Fruit fly (Drosophila melanogaster) whole organism, embryonic: Measurements from ENCODE around the gene CG46460.

Experiments used
- CG10147 ChIP-seq: fragments of 200-800 bp; sonication (Bioruptor generic); optimal IDR thresholded peaks from 2 replicates; lab custom pipeline; 2019; ENCODE audit warnings: missing biosample characterization, mild to moderate bottlenecking, missing genetic modification characterization, moderate library complexity
- CG10654 ChIP-seq: fragments of 200-800 bp; sonication (Bioruptor generic); optimal IDR thresholded peaks from 2 replicates; lab custom pipeline; 2016; ENCODE audit warnings: missing biosample characterization, missing genetic modification characterization
- CG10979 ChIP-seq: fragments of 200-800 bp; sonication (Bioruptor generic); optimal IDR thresholded peaks from 2 replicates; lab custom pipeline; 2018; ENCODE audit warnings: missing biosample characterization, mild to moderate bottlenecking, missing genetic modification characterization, moderate library complexity
- CG11247 ChIP-seq: fragments of 200-800 bp; sonication (Bioruptor generic); IDR thresholded peaks from 2 replicates; pipeline ENCODE4 v1.3.6; 2022; ENCODE audit warnings: missing biosample characterization, missing genetic modification characterization
- CG11695 ChIP-seq: fragments of 200-800 bp; sonication (Bioruptor generic); IDR thresholded peaks from 3 replicates; pipeline ENCODE4 v1.3.6; 2022; ENCODE audit warnings: missing biosample characterization, missing genetic modification characterization
- CG12104 ChIP-seq: fragments of 200-800 bp; sonication (Bioruptor generic); optimal IDR thresholded peaks from 3 replicates; lab custom pipeline; 2016; ENCODE audit warnings: missing biosample characterization, missing genetic modification characterization
- CG13296 ChIP-seq: fragments of 200-800 bp; sonication (Bioruptor generic); optimal IDR thresholded peaks from 3 replicates; lab custom pipeline; 2018; ENCODE audit warnings: missing biosample characterization, mild to moderate bottlenecking, missing genetic modification characterization
- CG13894 ChIP-seq: fragments of 200-800 bp; sonication (Bioruptor generic); optimal IDR thresholded peaks from 3 replicates; lab custom pipeline; 2018; ENCODE audit warnings: missing biosample characterization, mild to moderate bottlenecking, missing genetic modification characterization, moderate library complexity
- CG2712 ChIP-seq: fragments of 200-800 bp; optimal IDR thresholded peaks from 3 replicates; lab custom pipeline; 2019; ENCODE audit warnings: missing biosample characterization, mild to moderate bottlenecking, missing genetic modification characterization, moderate library complexity
- CG2875 ChIP-seq: fragments of 200-800 bp; sonication (Bioruptor generic); optimal IDR thresholded peaks from 2 replicates; lab custom pipeline; 2017; ENCODE audit warnings: missing biosample characterization, mild to moderate bottlenecking, missing genetic modification characterization, missing genetic modification reagents
- CG3065 ChIP-seq: fragments of 200-800 bp; sonication (Bioruptor generic); optimal IDR thresholded peaks from 2 replicates; lab custom pipeline; 2016; ENCODE audit warnings: missing biosample characterization, missing genetic modification characterization
- CG31224 ChIP-seq: fragments of 200-800 bp; sonication (Bioruptor generic); IDR thresholded peaks from 2 replicates; pipeline ENCODE4 v1.3.6; 2022; ENCODE audit warnings: missing biosample characterization, missing genetic modification characterization
- CG32532 ChIP-seq: fragments of 200-800 bp; sonication (Bioruptor generic); IDR thresholded peaks from 2 replicates; pipeline ENCODE4 v1.3.6; 2022; ENCODE audit warnings: missing biosample characterization, missing genetic modification characterization
- CG3407 ChIP-seq: fragments of 200-800 bp; sonication (Bioruptor generic); optimal IDR thresholded peaks from 2 replicates; lab custom pipeline; 2018; ENCODE audit warnings: missing biosample characterization, mild to moderate bottlenecking, missing genetic modification characterization
- CG34376 ChIP-seq: fragments of 200-800 bp; sonication (Bioruptor generic); optimal IDR thresholded peaks from 2 replicates; lab custom pipeline; 2018; ENCODE audit warnings: missing biosample characterization, mild to moderate bottlenecking, missing genetic modification characterization
- CG3726 ChIP-seq: fragments of 200-800 bp; sonication (Bioruptor generic); IDR thresholded peaks from 3 replicates; pipeline ENCODE4, ENCODE4 v1.3.6; 2022; ENCODE audit warnings: missing biosample characterization, missing genetic modification characterization
- CG6654 ChIP-seq: fragments of 200-800 bp; sonication (Bioruptor generic); optimal IDR thresholded peaks from 2 replicates; lab custom pipeline; 2017; ENCODE audit warnings: missing biosample characterization, mild to moderate bottlenecking, missing genetic modification characterization
- CG8765 ChIP-seq: fragments of 200-800 bp; sonication (Bioruptor generic); IDR thresholded peaks from 2 replicates; pipeline ENCODE4 v1.3.6; 2022; ENCODE audit warnings: missing biosample characterization, missing genetic modification characterization
- D19B ChIP-seq: fragments of 200-800 bp; sonication (Bioruptor generic); optimal IDR thresholded peaks from 2 replicates; lab custom pipeline; 2017; ENCODE audit warnings: missing biosample characterization, mild to moderate bottlenecking, missing genetic modification characterization
- ERR ChIP-seq: fragments of 200-800 bp; sonication (Bioruptor generic); optimal IDR thresholded peaks from 2 replicates; lab custom pipeline; 2016; ENCODE audit warnings: missing biosample characterization, missing genetic modification characterization
- Elba2 ChIP-seq: fragments of 200-800 bp; sonication (Bioruptor generic); optimal IDR thresholded peaks from 3 replicates; lab custom pipeline; 2016; ENCODE audit warnings: missing biosample characterization, missing genetic modification characterization
- GATAe ChIP-seq: fragments of 200-800 bp; sonication (Bioruptor generic); conservative IDR thresholded peaks from 2 replicates; pipeline ENCODE4 v1.3.6; 2022; ENCODE audit warnings: missing biosample characterization, missing genetic modification characterization
- HHEX ChIP-seq: fragments of 200-800 bp; sonication (Bioruptor generic); optimal IDR thresholded peaks from 3 replicates; lab custom pipeline; 2017; ENCODE audit warnings: missing biosample characterization, mild to moderate bottlenecking, missing genetic modification characterization, missing genetic modification reagents
- Hey ChIP-seq: fragments of 200-800 bp; sonication (Bioruptor generic); optimal IDR thresholded peaks from 3 replicates; lab custom pipeline; 2018; ENCODE audit warnings: missing biosample characterization, mild to moderate bottlenecking, missing genetic modification characterization
- HmgZ ChIP-seq: fragments of 200-800 bp; sonication (Bioruptor generic); optimal IDR thresholded peaks from 2 replicates; lab custom pipeline; 2018; ENCODE audit warnings: missing biosample characterization, mild to moderate bottlenecking, missing genetic modification characterization
- Med ChIP-seq: fragments of 200-800 bp; sonication (Bioruptor generic); peaks from one replicate; lab custom pipeline; 2016; ENCODE audit warnings: missing biosample characterization, missing genetic modification characterization, mild to moderate bottlenecking, inconsistent platforms, moderate library complexity
- NC2α ChIP-seq: fragments of 200-800 bp; sonication (Bioruptor generic); optimal IDR thresholded peaks from 2 replicates; lab custom pipeline; 2016; ENCODE audit warnings: missing biosample characterization, missing genetic modification characterization
- Nf-YC ChIP-seq: fragments of 200-800 bp; optimal IDR thresholded peaks from 3 replicates; lab custom pipeline; 2019; ENCODE audit warnings: missing biosample characterization, mild to moderate bottlenecking, missing genetic modification characterization, moderate library complexity
- YL-1 ChIP-seq: fragments of 200-800 bp; sonication (Bioruptor generic); optimal IDR thresholded peaks from 3 replicates; lab custom pipeline; 2017; ENCODE audit warnings: missing biosample characterization, mild to moderate bottlenecking, missing genetic modification characterization
- abd-A ChIP-seq: fragments of 200-800 bp; sonication (Bioruptor generic); optimal IDR thresholded peaks from 3 replicates; lab custom pipeline; 2019; ENCODE audit warnings: missing biosample characterization, mild to moderate bottlenecking, missing genetic modification characterization, moderate library complexity
- bbx ChIP-seq: fragments of 200-800 bp; sonication (Bioruptor generic); IDR thresholded peaks from 2 replicates; pipeline ENCODE4 v1.3.6; 2022; ENCODE audit warnings: missing biosample characterization, missing genetic modification characterization; ENCODE audit not compliant: partially characterized antibody
- chinmo ChIP-seq: fragments of 200-800 bp; sonication (Bioruptor generic); IDR thresholded peaks from 4 replicates; pipeline ENCODE4 v1.3.6; 2022; ENCODE audit warnings: missing biosample characterization, missing genetic modification characterization; ENCODE audit not compliant: partially characterized antibody
- crol ChIP-seq: fragments of 200-800 bp; sonication (Bioruptor generic); IDR thresholded peaks from 2 replicates; pipeline ENCODE4 v1.3.6; 2022; ENCODE audit warnings: missing biosample characterization, missing genetic modification characterization
- danr ChIP-seq: fragments of 200-800 bp; sonication (Bioruptor generic); IDR thresholded peaks from 2 replicates; pipeline ENCODE4 v1.3.6; 2022; ENCODE audit warnings: missing biosample characterization, missing genetic modification characterization
- fru ChIP-seq: fragments of >200 bp; optimal IDR thresholded peaks from 2 replicates; lab custom pipeline; 2017
- fu2 ChIP-seq: fragments of 200-800 bp; sonication (Bioruptor generic); optimal IDR thresholded peaks from 2 replicates; lab custom pipeline; 2016; ENCODE audit warnings: missing biosample characterization, missing genetic modification characterization
- gcm ChIP-seq: fragments of 200-800 bp; sonication (Bioruptor generic); optimal IDR thresholded peaks from 2 replicates; lab custom pipeline; 2019; ENCODE audit warnings: missing biosample characterization, mild to moderate bottlenecking, missing genetic modification characterization, moderate library complexity
- grau ChIP-seq: fragments of 200-800 bp; optimal IDR thresholded peaks from 3 replicates; lab custom pipeline; 2019; ENCODE audit warnings: missing biosample characterization, mild to moderate bottlenecking, missing genetic modification characterization, moderate library complexity
- grn ChIP-seq: fragments of 200-800 bp; sonication (Bioruptor generic); optimal IDR thresholded peaks from 3 replicates; lab custom pipeline; 2017; ENCODE audit warnings: missing biosample characterization, missing genetic modification characterization
- lmd ChIP-seq: fragments of 200-800 bp; sonication (Bioruptor generic); IDR thresholded peaks from 2 replicates; pipeline ENCODE4 v1.3.6; 2022; ENCODE audit warnings: missing biosample characterization, missing genetic modification characterization
- nerfin-2 ChIP-seq: fragments of 200-800 bp; sonication (Bioruptor generic); IDR thresholded peaks from 2 replicates; pipeline ENCODE4 v1.3.6; 2022; ENCODE audit warnings: missing biosample characterization, missing genetic modification characterization; ENCODE audit not compliant: partially characterized antibody
- peb ChIP-seq: fragments of 200-800 bp; sonication (Bioruptor generic); IDR thresholded peaks from 2 replicates; pipeline ENCODE4 v1.3.6; 2022; ENCODE audit warnings: missing biosample characterization, missing genetic modification characterization
- rib ChIP-seq: fragments of 200-800 bp; sonication (Bioruptor generic); IDR thresholded peaks from 2 replicates; pipeline ENCODE4 v1.3.6; 2022; ENCODE audit warnings: missing biosample characterization, missing genetic modification characterization
- sd ChIP-seq: fragments of 200-800 bp; sonication (Bioruptor generic); optimal IDR thresholded peaks from 3 replicates; lab custom pipeline; 2018; ENCODE audit warnings: missing biosample characterization, mild to moderate bottlenecking, missing genetic modification characterization, moderate library complexity
- slbo ChIP-seq: fragments of 200-800 bp; sonication (Bioruptor generic); IDR thresholded peaks from 2 replicates; pipeline ENCODE4 v1.3.6; 2022; ENCODE audit warnings: missing biosample characterization, missing genetic modification characterization
- slou ChIP-seq: fragments of 200-800 bp; sonication (Bioruptor generic); optimal IDR thresholded peaks from 3 replicates; lab custom pipeline; 2016; ENCODE audit warnings: missing biosample characterization, missing genetic modification characterization
- tx ChIP-seq: fragments of 200-800 bp; sonication (Bioruptor generic); optimal IDR thresholded peaks from 2 replicates; lab custom pipeline; 2016; ENCODE audit warnings: missing biosample characterization, missing genetic modification characterization
- yki ChIP-seq: fragments of >200 bp; optimal IDR thresholded peaks from 3 replicates; lab custom pipeline; 2018
- z ChIP-seq: fragments of 200-800 bp; sonication (Bioruptor generic); IDR thresholded peaks from 3 replicates; pipeline ENCODE4 v1.3.6; 2022; ENCODE audit warnings: missing biosample characterization, missing genetic modification characterization
- zfh1 ChIP-seq: fragments of 200-800 bp; sonication (Bioruptor generic); IDR thresholded peaks from 3 replicates; pipeline ENCODE4 v1.3.6; 2022; ENCODE audit warnings: missing biosample characterization, missing genetic modification characterization

Gene CG46460

dm6 chr3L:4254301-4254834 is 27.3 kb upstream of the CG46460 start, which contains the start of the genes ago and CG1265 (continued):
- TF ChIP-seq CG8765 (GFP tag; lab: Robert Waterston, UW) (no peak), HHEX (no peak), fru (lab: Kevin White, UChicago) (no peak), crol (GFP tag; lab: Robert Waterston, UW) (no peak), CG10147 (GFP tag; lab: Kevin White, UChicago) (no peak), CG34376 (GFP tag; lab: Kevin White, UChicago) (no peak), grau (tag; lab: Kevin White, UChicago) (peak; percentile 56), z (GFP tag; lab: Robert Waterston, UW) (no peak), peb (GFP tag; lab: Robert Waterston, UW) (no peak), GATAe (GFP tag; lab: Robert Waterston, UW) (no peak), CG32532 (peak; percentile 8), grn (no peak)
- TF ChIP-seq, all 482 proteins: peak for 167

- TF ChIP-seq fru (lab: Kevin White, UChicago) (no peak), ERR (GFP tag; lab: Kevin White, UChicago) (no peak), slou (GFP tag; lab: Kevin White, UChicago) (no peak), CG6654 (GFP tag; lab: Kevin White, UChicago) (no peak), CG2712 (no peak), CG10654 (GFP tag; lab: Kevin White, UChicago) (no peak), Nf-YC (tag; lab: Kevin White, UChicago) (no peak), sd (tag; lab: Kevin White, UChicago) (no peak), Hey (tag; lab: Kevin White, UChicago) (no peak), CG3726 (GFP tag; lab: Robert Waterston, UW) (no peak), nerfin-2 (GFP tag; lab: Robert Waterston, UW) (no peak), CG10979 (tag; lab: Kevin White, UChicago) (no peak), lmd (GFP tag; lab: Robert Waterston, UW) (0 out of 2 replicates have a peak, but pooled peaks have one; percentile 12), YL-1 (GFP tag; lab: Kevin White, UChicago) (peak; percentile 30), CG31224 (no peak), gcm (GFP tag; lab: Kevin White, UChicago) (no peak), Med (GFP tag; lab: Kevin White, UChicago) (peak; percentile 20), CG3065 (GFP tag; lab: Kevin White, UChicago) (no peak), CG13296 (GFP tag; lab: Kevin White, UChicago) (no peak), danr (GFP tag; lab: Robert Waterston, UW) (no peak), D19B (GFP tag; lab: Kevin White, UChicago) (no peak), tx (GFP tag; lab: Kevin White, UChicago) (no peak), zfh1 (GFP tag; lab: Robert Waterston, UW) (no peak), NC2α (no peak), Elba2 (GFP tag; lab: Kevin White, UChicago) (no peak), CG12104 (GFP tag; lab: Kevin White, UChicago) (peak; percentile 6), slbo (GFP tag; lab: Robert Waterston, UW) (no peak), yki (no peak), CG13894 (tag; lab: Kevin White, UChicago) (no peak), HmgZ (no peak), chinmo (GFP tag; lab: Robert Waterston, UW) (peak; percentile 86; the same call in 1 of the 4 replicates), abd-A (tag; lab: Kevin White, UChicago) (no peak), CG11695 (no peak; the same call in 2 of the 3 replicates), CG2875 (GFP tag; lab: Kevin White, UChicago) (no peak), CG11247 (no peak), bbx (0 out of 2 replicates have a peak, but pooled peaks have one; percentile 14), rib (GFP tag; lab: Robert Waterston, UW) (no peak), CG3407 (no peak), fu2 (GFP tag; lab: Kevin White, UChicago) (no peak)
These were observed 26.7 kb upstream of the CG46460 start for dm6 chr3L:4253611-4254300.
